Fruit fly (Drosophila melanogaster) whole organism, embryonic: ENCODE results near the gene CG32313.

Experiments
- CG14710 ChIP-seq: fragments of 200-800 bp; sonication (Bioruptor generic); optimal IDR thresholded peaks from 3 replicates; lab custom pipeline; 2019; ENCODE audit warnings: missing biosample characterization, mild to moderate bottlenecking, missing genetic modification characterization, moderate library complexity
- CG15514 ChIP-seq: fragments of 200-800 bp; sonication (Bioruptor generic); optimal IDR thresholded peaks from 3 replicates; lab custom pipeline; 2017; ENCODE audit warnings: missing biosample characterization, missing genetic modification characterization, mild to moderate bottlenecking, moderate library complexity, missing genetic modification reagents
- CG1603 ChIP-seq: fragments of 200-800 bp; sonication (Bioruptor generic); optimal IDR thresholded peaks from 2 replicates; lab custom pipeline; 2019; ENCODE audit warnings: missing biosample characterization, mild to moderate bottlenecking, missing genetic modification characterization, moderate library complexity
- CG18599 ChIP-seq: fragments of 200-800 bp; sonication (Bioruptor generic); optimal IDR thresholded peaks from 3 replicates; lab custom pipeline; 2017; ENCODE audit warnings: missing biosample characterization, missing genetic modification characterization, mild to moderate bottlenecking, moderate library complexity, missing genetic modification reagents
- CG18764 ChIP-seq: fragments of 200-800 bp; sonication (Bioruptor generic); optimal IDR thresholded peaks from 3 replicates; lab custom pipeline; 2016; ENCODE audit warnings: missing biosample characterization, missing genetic modification characterization
- CG2116 ChIP-seq: fragments of 200-800 bp; sonication (Bioruptor generic); optimal IDR thresholded peaks from 3 replicates; lab custom pipeline; 2018; ENCODE audit warnings: missing biosample characterization, mild to moderate bottlenecking, missing genetic modification characterization
- CG2712 ChIP-seq: fragments of 200-800 bp; optimal IDR thresholded peaks from 3 replicates; lab custom pipeline; 2019; ENCODE audit warnings: missing biosample characterization, mild to moderate bottlenecking, missing genetic modification characterization, moderate library complexity
- CG30020 ChIP-seq: fragments of 200-800 bp; optimal IDR thresholded peaks from 2 replicates; lab custom pipeline; 2019; ENCODE audit warnings: missing biosample characterization, mild to moderate bottlenecking, missing genetic modification characterization, moderate library complexity
- CG31441 ChIP-seq: fragments of 200-800 bp; sonication (Bioruptor generic); IDR thresholded peaks from 2 replicates; pipeline ENCODE4 v1.3.6; 2022; ENCODE audit warnings: missing biosample characterization, missing genetic modification characterization
- CG3847 ChIP-seq: fragments of 200-800 bp; sonication (Bioruptor generic); IDR thresholded peaks from 2 replicates; pipeline ENCODE4 v1.3.6; 2022; ENCODE audit warnings: missing biosample characterization, missing genetic modification characterization
- CG6272 ChIP-seq: fragments of 200-800 bp; sonication (Bioruptor generic); IDR thresholded peaks from 2 replicates; pipeline ENCODE4 v1.3.6; 2022; ENCODE audit warnings: missing biosample characterization, missing genetic modification characterization
- CG7271 ChIP-seq: fragments of 200-800 bp; sonication (Bioruptor generic); optimal IDR thresholded peaks from 2 replicates; lab custom pipeline; 2018; ENCODE audit warnings: missing biosample characterization, mild to moderate bottlenecking, missing genetic modification characterization, moderate library complexity
- CG8281 ChIP-seq: fragments of 200-800 bp; sonication (Bioruptor generic); optimal IDR thresholded peaks from 2 replicates; lab custom pipeline; 2018; ENCODE audit warnings: missing biosample characterization, mild to moderate bottlenecking, missing genetic modification characterization, moderate library complexity
- CG8359 ChIP-seq: fragments of 200-800 bp; sonication (Bioruptor generic); optimal IDR thresholded peaks from 2 replicates; lab custom pipeline; 2017; ENCODE audit warnings: missing biosample characterization, mild to moderate bottlenecking, missing genetic modification characterization, borderline replicate concordance
- Dek ChIP-seq: fragments of 200-800 bp; sonication (Bioruptor generic); optimal IDR thresholded peaks from 3 replicates; lab custom pipeline; 2019; ENCODE audit warnings: missing biosample characterization, mild to moderate bottlenecking, missing genetic modification characterization, moderate library complexity
- E2f2 ChIP-seq: fragments of 200-800 bp; sonication (Bioruptor generic); IDR thresholded peaks from 2 replicates; pipeline ENCODE4 v1.3.6; 2022; ENCODE audit warnings: missing biosample characterization, missing genetic modification characterization
- Ets97D ChIP-seq: fragments of 200-800 bp; sonication (Bioruptor generic); optimal IDR thresholded peaks from 3 replicates; lab custom pipeline; 2016; ENCODE audit warnings: missing biosample characterization, missing genetic modification characterization
- Fer3 ChIP-seq: fragments of 200-800 bp; sonication (Bioruptor generic); optimal IDR thresholded peaks from 2 replicates; lab custom pipeline; 2018; ENCODE audit warnings: missing biosample characterization, mild to moderate bottlenecking, missing genetic modification characterization, moderate library complexity
- Hey ChIP-seq: fragments of 200-800 bp; sonication (Bioruptor generic); optimal IDR thresholded peaks from 3 replicates; lab custom pipeline; 2018; ENCODE audit warnings: missing biosample characterization, mild to moderate bottlenecking, missing genetic modification characterization
- Hsf ChIP-seq: fragments of 200-800 bp; sonication (Bioruptor generic); optimal IDR thresholded peaks from 3 replicates; lab custom pipeline; 2016; ENCODE audit warnings: missing biosample characterization, missing genetic modification characterization
- Kr ChIP-seq: fragments of 200-800 bp; sonication (Bioruptor generic); optimal IDR thresholded peaks from 2 replicates; lab custom pipeline; 2017; ENCODE audit warnings: missing biosample characterization, mild to moderate bottlenecking, missing genetic modification characterization
- Lhr ChIP-seq: fragments of 200-800 bp; sonication (Bioruptor generic); optimal IDR thresholded peaks from 3 replicates; lab custom pipeline; 2017; ENCODE audit warnings: mild to moderate bottlenecking, missing biosample characterization, missing genetic modification reagents, missing genetic modification characterization
- Myb ChIP-seq: fragments of 200-800 bp; sonication (Bioruptor generic); optimal IDR thresholded peaks from 2 replicates; lab custom pipeline; 2016; ENCODE audit warnings: missing biosample characterization, missing genetic modification characterization
- NC2β ChIP-seq: fragments of 200-800 bp; sonication (Bioruptor generic); optimal IDR thresholded peaks from 2 replicates; lab custom pipeline; 2016; ENCODE audit warnings: missing biosample characterization, missing genetic modification characterization
- Neu2 ChIP-seq: fragments of 200-800 bp; sonication (Bioruptor generic); optimal IDR thresholded peaks from 3 replicates; lab custom pipeline; 2016; ENCODE audit warnings: missing biosample characterization, missing genetic modification characterization, borderline replicate concordance
- Nf-YC ChIP-seq: fragments of 200-800 bp; optimal IDR thresholded peaks from 3 replicates; lab custom pipeline; 2019; ENCODE audit warnings: missing biosample characterization, mild to moderate bottlenecking, missing genetic modification characterization, moderate library complexity
- Ptx1 ChIP-seq: fragments of 200-800 bp; sonication (Bioruptor generic); IDR thresholded peaks from 2 replicates; pipeline ENCODE4 v1.3.6; 2022; ENCODE audit warnings: missing biosample characterization, missing genetic modification characterization
- Scr ChIP-seq: fragments of 200-800 bp; sonication (Bioruptor generic); IDR thresholded peaks from 2 replicates; pipeline ENCODE4 v1.3.6; 2022; ENCODE audit warnings: missing biosample characterization, missing genetic modification characterization; ENCODE audit not compliant: partially characterized antibody
- Side ChIP-seq: fragments of 200-800 bp; sonication (Bioruptor generic); optimal IDR thresholded peaks from 2 replicates; lab custom pipeline; 2016; ENCODE audit warnings: missing biosample characterization, missing genetic modification characterization
- Sry-δ ChIP-seq: fragments of 200-800 bp; sonication (Bioruptor generic); optimal IDR thresholded peaks from 2 replicates; lab custom pipeline; 2016; ENCODE audit warnings: missing biosample characterization, missing genetic modification characterization
- Tbp ChIP-seq: fragments of >200 bp; optimal IDR thresholded peaks from 2 replicates; lab custom pipeline; 2018; ENCODE audit warnings: missing biosample characterization, missing genetic modification characterization
- ash1 ChIP-seq: fragments of 200-800 bp; sonication (Bioruptor generic); optimal IDR thresholded peaks from 2 replicates; lab custom pipeline; 2018; ENCODE audit warnings: missing biosample characterization, mild to moderate bottlenecking, missing genetic modification characterization
- bcd ChIP-seq: fragments of 200-800 bp; sonication (Bioruptor generic); optimal IDR thresholded peaks from 2 replicates; lab custom pipeline; 2017; ENCODE audit warnings: missing biosample characterization, mild to moderate bottlenecking, missing genetic modification characterization
- chm ChIP-seq: fragments of 200-800 bp; sonication (Bioruptor generic); IDR thresholded peaks from 2 replicates; pipeline ENCODE4 v1.3.6; 2022; ENCODE audit warnings: missing biosample characterization, missing genetic modification characterization
- dan ChIP-seq: fragments of 200-800 bp; sonication (Bioruptor generic); IDR thresholded peaks from 2 replicates; pipeline ENCODE4 v1.3.6; 2022; ENCODE audit warnings: missing biosample characterization, missing genetic modification characterization
- dati ChIP-seq: fragments of 200-800 bp; sonication (Bioruptor generic); IDR thresholded peaks from 2 replicates; pipeline ENCODE4 v1.3.6; 2022; ENCODE audit warnings: missing biosample characterization, missing genetic modification characterization
- ems ChIP-seq: fragments of 200-800 bp; sonication (Bioruptor generic); optimal IDR thresholded peaks from 3 replicates; lab custom pipeline; 2016; ENCODE audit warnings: missing biosample characterization, missing genetic modification characterization
- fd96Cb ChIP-seq: fragments of 200-800 bp; sonication (Bioruptor generic); optimal IDR thresholded peaks from 2 replicates; lab custom pipeline; 2018; ENCODE audit warnings: missing biosample characterization, mild to moderate bottlenecking, missing genetic modification characterization, moderate library complexity
- gem ChIP-seq: fragments of 200-800 bp; sonication (Bioruptor generic); optimal IDR thresholded peaks from 2 replicates; lab custom pipeline; 2019; ENCODE audit warnings: missing biosample characterization, mild to moderate bottlenecking, missing genetic modification characterization, moderate library complexity
- mirr ChIP-seq: fragments of 200-800 bp; sonication (Bioruptor generic); optimal IDR thresholded peaks from 3 replicates; lab custom pipeline; 2018; ENCODE audit warnings: missing biosample characterization, mild to moderate bottlenecking, missing genetic modification characterization
- odd ChIP-seq: fragments of 200-800 bp; sonication (Bioruptor generic); optimal IDR thresholded peaks from 2 replicates; lab custom pipeline; 2017; ENCODE audit warnings: missing biosample characterization, mild to moderate bottlenecking, missing genetic modification characterization
- pho ChIP-seq: fragments of 200-800 bp; sonication (Bioruptor generic); optimal IDR thresholded peaks from 2 replicates; lab custom pipeline; 2016; ENCODE audit warnings: missing biosample characterization, missing genetic modification characterization
- phol ChIP-seq: fragments of 200-800 bp; sonication (Bioruptor generic); optimal IDR thresholded peaks from 3 replicates; lab custom pipeline; 2018; ENCODE audit warnings: missing biosample characterization, mild to moderate bottlenecking, missing genetic modification characterization, moderate library complexity
- pita ChIP-seq: fragments of 200-800 bp; sonication (Bioruptor generic); optimal IDR thresholded peaks from 2 replicates; lab custom pipeline; 2017; ENCODE audit warnings: missing biosample characterization, mild to moderate bottlenecking, missing genetic modification characterization
- pzg ChIP-seq: fragments of 200-800 bp; sonication (Bioruptor generic); optimal IDR thresholded peaks from 3 replicates; lab custom pipeline; 2018; ENCODE audit warnings: missing biosample characterization, mild to moderate bottlenecking, missing genetic modification characterization, moderate library complexity
- sens ChIP-seq: fragments of 200-800 bp; sonication (Bioruptor generic); peaks from one replicate; lab custom pipeline; 2016; ENCODE audit warnings: missing biosample characterization, missing genetic modification characterization
- sna ChIP-seq: fragments of 200-800 bp; sonication (Bioruptor generic); IDR thresholded peaks from 2 replicates; pipeline ENCODE4 v1.3.6; 2022; ENCODE audit warnings: missing biosample characterization, missing genetic modification characterization; ENCODE audit not compliant: partially characterized antibody
- sqz ChIP-seq: fragments of 200-800 bp; sonication (Bioruptor generic); optimal IDR thresholded peaks from 3 replicates; lab custom pipeline; 2018; ENCODE audit warnings: missing biosample characterization, mild to moderate bottlenecking, missing genetic modification characterization
- stc ChIP-seq: fragments of 200-800 bp; sonication (Bioruptor generic); IDR thresholded peaks from 2 replicates; pipeline ENCODE4 v1.3.6; 2022; ENCODE audit warnings: missing biosample characterization, missing genetic modification characterization

CG32313 gene

DNA sequence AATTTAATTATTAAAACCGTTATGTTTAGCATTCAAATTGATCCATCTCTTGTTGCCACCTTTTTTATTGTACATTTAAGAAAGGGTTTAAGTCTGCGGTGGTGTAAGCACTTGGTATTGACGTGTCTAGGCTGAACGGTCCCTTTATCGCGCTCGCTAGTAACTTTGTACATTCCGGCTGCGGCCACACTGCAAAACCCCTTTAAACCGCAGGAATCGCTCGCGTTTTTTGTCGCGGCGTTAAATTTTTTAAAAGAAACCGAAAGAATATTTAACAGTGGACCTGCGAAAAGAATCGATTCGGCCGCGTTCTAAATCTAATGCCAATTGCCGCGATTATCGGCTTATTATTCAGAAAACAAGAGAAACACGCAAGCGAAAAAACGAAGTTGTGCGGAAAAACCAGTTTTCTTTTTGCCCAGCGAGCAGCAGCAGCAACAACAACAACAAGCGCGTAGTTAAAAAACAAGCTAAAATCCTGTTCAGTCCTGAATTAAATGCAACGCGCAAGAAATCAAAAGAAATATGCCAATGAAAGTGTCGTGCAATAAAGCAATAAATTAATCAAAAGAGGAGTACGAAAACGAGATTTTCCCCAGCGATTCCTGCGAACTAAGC is 31.1 kb upstream of the CG32313 start, which contains the start of gene CG13917 (continued):
- peak; percentile 33 for TF ChIP-seq gem (tag; lab: Kevin White, UChicago)
- TF ChIP-seq CG31441 (GFP tag; lab: Robert Waterston, UW), result 0 out of 2 replicates have a peak, but pooled peaks have one; percentile 20
- peak; percentile 66 for TF ChIP-seq CG1603 (tag; lab: Kevin White, UChicago)
- TF ChIP-seq Kr, result peak; percentile 84
- peak; percentile 24 for TF ChIP-seq Nf-YC (tag; lab: Kevin White, UChicago)
- no peak for TF ChIP-seq Ptx1 (GFP tag; lab: Robert Waterston, UW)
- TF ChIP-seq odd, result no peak
- TF ChIP-seq phol (tag; lab: Kevin White, UChicago), result peak; percentile 59
- no peak for TF ChIP-seq NC2β (GFP tag; lab: Kevin White, UChicago)
- no peak for TF ChIP-seq ash1 (GFP tag; lab: Kevin White, UChicago)
- no peak for TF ChIP-seq CG6272 (GFP tag; lab: Robert Waterston, UW)
- no peak for TF ChIP-seq dan
- no peak for TF ChIP-seq CG18764
- no peak for TF ChIP-seq mirr
- TF ChIP-seq CG2116 (GFP tag; lab: Kevin White, UChicago), result peak; percentile 33
- TF ChIP-seq Tbp (GFP tag; lab: Kevin White, UChicago), result no peak
- TF ChIP-seq Neu2 (GFP tag; lab: Kevin White, UChicago), result no peak
- TF ChIP-seq Scr, result 0 out of 2 replicates have a peak, but pooled peaks have one; percentile 19
- no peak for TF ChIP-seq CG30020 (tag; lab: Kevin White, UChicago)
- peak; percentile 18; the same call in 1 of the 2 replicates for TF ChIP-seq stc (GFP tag; lab: Robert Waterston, UW)
- peak; percentile 91 for TF ChIP-seq CG15514 (GFP tag; lab: Kevin White, UChicago)
- no peak for TF ChIP-seq CG8281 (tag; lab: Kevin White, UChicago)
- TF ChIP-seq Hey (tag; lab: Kevin White, UChicago), result no peak
- peak; percentile 5 for TF ChIP-seq Side
- no peak for TF ChIP-seq CG7271 (tag; lab: Kevin White, UChicago)
- no peak for TF ChIP-seq CG18599
- TF ChIP-seq chm, result peak; percentile 70
- TF ChIP-seq CG8359 (GFP tag; lab: Kevin White, UChicago), result peak; percentile 100
- TF ChIP-seq pita, result peak; percentile 65
- TF ChIP-seq ems (GFP tag; lab: Kevin White, UChicago), result peak; percentile 17
- TF ChIP-seq pho (GFP tag; lab: Kevin White, UChicago), result no peak
- no peak for TF ChIP-seq dati (GFP tag; lab: Robert Waterston, UW)
- peak; percentile 97 for TF ChIP-seq Myb (GFP tag; lab: Kevin White, UChicago)
- TF ChIP-seq Lhr, result peak; percentile 86
- TF ChIP-seq sqz (GFP tag; lab: Kevin White, UChicago), result peak; percentile 19
- peak; percentile 44 for TF ChIP-seq sens (GFP tag; lab: Kevin White, UChicago)
- peak; percentile 48 for TF ChIP-seq Sry-δ (GFP tag; lab: Kevin White, UChicago)
- peak; percentile 98 for TF ChIP-seq pzg (GFP tag; lab: Kevin White, UChicago)
- TF ChIP-seq E2f2, result peak; percentile 82
- TF ChIP-seq Dek (tag; lab: Kevin White, UChicago), result peak; percentile 40
- TF ChIP-seq fd96Cb, result no peak
- no peak for TF ChIP-seq Fer3 (tag; lab: Kevin White, UChicago)
- peak; percentile 84 for TF ChIP-seq CG3847 (GFP tag; lab: Robert Waterston, UW)
- no peak for TF ChIP-seq Hsf (GFP tag; lab: Kevin White, UChicago)
- peak; percentile 95 for TF ChIP-seq Ets97D (GFP tag; lab: Kevin White, UChicago)
- TF ChIP-seq sna (GFP tag; lab: Robert Waterston, UW), result no peak
- peak; percentile 76 for TF ChIP-seq CG14710
- TF ChIP-seq CG2712 (tag; lab: Kevin White, UChicago), result peak; percentile 22
- TF ChIP-seq bcd (GFP tag; lab: Kevin White, UChicago), result peak; percentile 30
